Fruit fly (Drosophila melanogaster) whole organism, embryonic: ENCODE data around the gene CG8149.

Experiments used
- ATbp ChIP-seq: fragments of 200-800 bp; sonication (Bioruptor generic); optimal IDR thresholded peaks from 2 replicates; lab custom pipeline; 2017; ENCODE audit warnings: missing biosample characterization, mild to moderate bottlenecking, missing genetic modification characterization, missing genetic modification reagents
- Antp ChIP-seq: fragments of 200-800 bp; sonication (Bioruptor generic); optimal IDR thresholded peaks from 3 replicates; lab custom pipeline; 2016; ENCODE audit warnings: missing biosample characterization, missing genetic modification characterization
- Atf-2 ChIP-seq: fragments of 200-800 bp; sonication (Bioruptor generic); optimal IDR thresholded peaks from 2 replicates; lab custom pipeline; 2016; ENCODE audit warnings: missing biosample characterization, missing genetic modification characterization
- B-H2 ChIP-seq: fragments of 200-800 bp; sonication (Bioruptor generic); optimal IDR thresholded peaks from 2 replicates; lab custom pipeline; 2018; ENCODE audit warnings: missing biosample characterization, mild to moderate bottlenecking, missing genetic modification characterization
- CG10431 ChIP-seq: fragments of 200-800 bp; sonication (Bioruptor generic); optimal IDR thresholded peaks from 3 replicates; lab custom pipeline; 2018; ENCODE audit warnings: missing biosample characterization, mild to moderate bottlenecking, missing genetic modification characterization
- CG10959 ChIP-seq: fragments of 200-800 bp; sonication (Bioruptor generic); IDR thresholded peaks from 2 replicates; pipeline ENCODE4 v1.3.6; 2022; ENCODE audit warnings: missing biosample characterization, missing genetic modification characterization
- CG12155 ChIP-seq: fragments of 200-800 bp; sonication (Bioruptor generic); optimal IDR thresholded peaks from 3 replicates; lab custom pipeline; 2016; ENCODE audit warnings: missing biosample characterization, missing genetic modification characterization
- CG12769 ChIP-seq: fragments of 200-800 bp; sonication (Bioruptor generic); optimal IDR thresholded peaks from 2 replicates; lab custom pipeline; 2019; ENCODE audit warnings: missing biosample characterization, mild to moderate bottlenecking, missing genetic modification characterization, moderate library complexity
- CG12942 ChIP-seq: fragments of 200-800 bp; sonication (Bioruptor generic); optimal IDR thresholded peaks from 3 replicates; lab custom pipeline; 2016; ENCODE audit warnings: missing biosample characterization, missing genetic modification characterization
- CG14441 ChIP-seq: fragments of 200-800 bp; sonication (Bioruptor generic); IDR thresholded peaks from 2 replicates; pipeline ENCODE4 v1.3.6; 2022; ENCODE audit warnings: missing biosample characterization, missing genetic modification characterization
- CG15269 ChIP-seq: fragments of 200-800 bp; sonication (Bioruptor generic); optimal IDR thresholded peaks from 2 replicates; lab custom pipeline; 2018; ENCODE audit warnings: missing biosample characterization, mild to moderate bottlenecking, missing genetic modification characterization, moderate library complexity
- CG15479 ChIP-seq: fragments of 200-800 bp; sonication (Bioruptor generic); optimal IDR thresholded peaks from 3 replicates; lab custom pipeline; 2019; ENCODE audit warnings: missing biosample characterization, mild to moderate bottlenecking, missing genetic modification characterization, moderate library complexity
- CG2202 ChIP-seq: fragments of 200-800 bp; sonication (Bioruptor generic); optimal IDR thresholded peaks from 2 replicates; lab custom pipeline; 2018; ENCODE audit warnings: missing biosample characterization, mild to moderate bottlenecking, missing genetic modification characterization
- CG2678 ChIP-seq: fragments of 200-800 bp; sonication (Bioruptor generic); optimal IDR thresholded peaks from 3 replicates; lab custom pipeline; 2019; ENCODE audit warnings: missing biosample characterization, mild to moderate bottlenecking, missing genetic modification characterization, moderate library complexity
- CG2875 ChIP-seq: fragments of 200-800 bp; sonication (Bioruptor generic); optimal IDR thresholded peaks from 2 replicates; lab custom pipeline; 2017; ENCODE audit warnings: missing biosample characterization, mild to moderate bottlenecking, missing genetic modification characterization, missing genetic modification reagents
- CG30403 ChIP-seq: fragments of 200-800 bp; sonication (Bioruptor generic); optimal IDR thresholded peaks from 3 replicates; lab custom pipeline; 2016; ENCODE audit warnings: missing biosample characterization, missing genetic modification characterization
- CG3995 ChIP-seq: fragments of 200-800 bp; sonication (Bioruptor generic); optimal IDR thresholded peaks from 3 replicates; lab custom pipeline; 2016; ENCODE audit warnings: missing biosample characterization, missing genetic modification characterization
- CG4707 ChIP-seq: fragments of 200-800 bp; sonication (Bioruptor generic); optimal IDR thresholded peaks from 2 replicates; lab custom pipeline; 2018; ENCODE audit warnings: missing biosample characterization, mild to moderate bottlenecking, missing genetic modification characterization, moderate library complexity
- CG6854 ChIP-seq: fragments of 200-800 bp; sonication (Bioruptor generic); optimal IDR thresholded peaks from 3 replicates; lab custom pipeline; 2017; ENCODE audit warnings: missing biosample characterization, mild to moderate bottlenecking, missing genetic modification characterization
- CG7271 ChIP-seq: fragments of 200-800 bp; sonication (Bioruptor generic); optimal IDR thresholded peaks from 2 replicates; lab custom pipeline; 2018; ENCODE audit warnings: missing biosample characterization, mild to moderate bottlenecking, missing genetic modification characterization, moderate library complexity
- CG7786 ChIP-seq: fragments of 200-800 bp; sonication (Bioruptor generic); optimal IDR thresholded peaks from 2 replicates; lab custom pipeline; 2016; ENCODE audit warnings: missing biosample characterization, missing genetic modification characterization
- CG7928 ChIP-seq: fragments of 200-800 bp; sonication (Bioruptor generic); optimal IDR thresholded peaks from 2 replicates; lab custom pipeline; 2017; ENCODE audit warnings: missing biosample characterization, mild to moderate bottlenecking, missing genetic modification characterization
- CG8359 ChIP-seq: fragments of 200-800 bp; sonication (Bioruptor generic); optimal IDR thresholded peaks from 2 replicates; lab custom pipeline; 2017; ENCODE audit warnings: missing biosample characterization, mild to moderate bottlenecking, missing genetic modification characterization, borderline replicate concordance
- CTCF ChIP-seq: fragments of 200-800 bp; sonication (Bioruptor generic); optimal IDR thresholded peaks from 2 replicates; lab custom pipeline; 2017; ENCODE audit warnings: missing biosample characterization, mild to moderate bottlenecking, missing genetic modification characterization, moderate library complexity
- Fer3 ChIP-seq: fragments of 200-800 bp; sonication (Bioruptor generic); optimal IDR thresholded peaks from 2 replicates; lab custom pipeline; 2018; ENCODE audit warnings: missing biosample characterization, mild to moderate bottlenecking, missing genetic modification characterization, moderate library complexity
- HLHmδ ChIP-seq: fragments of 200-800 bp; sonication (Bioruptor generic); optimal IDR thresholded peaks from 2 replicates; lab custom pipeline; 2018; ENCODE audit warnings: missing biosample characterization, mild to moderate bottlenecking, missing genetic modification characterization, moderate library complexity
- Hr78 ChIP-seq, 2 experiments: fragments of 200-800 bp in 1 of 2; fragments of >200 bp in 1 of 2; sonication (Bioruptor generic) in 1 of 2; optimal IDR thresholded peaks; 2 replicates each; lab custom pipeline; 2017 to 2019; ENCODE audit warnings: missing biosample characterization in 2 of 2, missing genetic modification characterization in 2 of 2, mild to moderate bottlenecking in 1 of 2, moderate library complexity in 1 of 2
- Lpt ChIP-seq: fragments of >200 bp; optimal IDR thresholded peaks from 2 replicates; lab custom pipeline; 2018; ENCODE audit warnings: missing biosample characterization, missing genetic modification characterization
- PHDP ChIP-seq: fragments of 200-800 bp; sonication (Bioruptor generic); optimal IDR thresholded peaks from 3 replicates; lab custom pipeline; 2018; ENCODE audit warnings: missing biosample characterization, mild to moderate bottlenecking, missing genetic modification characterization, moderate library complexity
- Pdp1 ChIP-seq, 2 experiments: fragments of 200-800 bp; sonication (Bioruptor generic); optimal IDR thresholded peaks; 3 replicates each; lab custom pipeline; 2016; ENCODE audit warnings: missing biosample characterization in 2 of 2, missing genetic modification characterization in 2 of 2, mild to moderate bottlenecking in 1 of 2, moderate library complexity in 1 of 2
- Stat92E ChIP-seq, 3 experiments: fragments of >200 bp in 2 of 3; fragments of 200-800 bp in 1 of 3; sonication (Bioruptor generic) in 1 of 3; optimal IDR thresholded peaks; 2 replicates each; lab custom pipeline; 2017 to 2019; ENCODE audit warnings: missing biosample characterization in 3 of 3, missing genetic modification characterization in 3 of 3, mild to moderate bottlenecking in 1 of 3, moderate library complexity in 1 of 3
- Taf1 ChIP-seq: fragments of 200-800 bp; sonication (Bioruptor generic); IDR thresholded peaks from 2 replicates; pipeline ENCODE4 v1.3.6; 2022; ENCODE audit warnings: missing biosample characterization, missing genetic modification characterization
- az2 ChIP-seq: fragments of 200-800 bp; sonication (Bioruptor generic); optimal IDR thresholded peaks from 3 replicates; lab custom pipeline; 2016; ENCODE audit warnings: missing biosample characterization, missing genetic modification characterization
- bowl ChIP-seq: fragments of 200-800 bp; sonication (Bioruptor generic); IDR thresholded peaks from 2 replicates; pipeline ENCODE4 v1.3.6; 2022; ENCODE audit warnings: missing biosample characterization, missing genetic modification characterization
- croc ChIP-seq: fragments of 200-800 bp; sonication (Bioruptor generic); conservative IDR thresholded peaks from 3 replicates; pipeline ENCODE4 v1.3.6; 2022; ENCODE audit warnings: missing biosample characterization, missing genetic modification characterization
- disco-r ChIP-seq: fragments of 200-800 bp; sonication (Bioruptor generic); optimal IDR thresholded peaks from 2 replicates; lab custom pipeline; 2016; ENCODE audit warnings: missing biosample characterization, missing genetic modification characterization
- en ChIP-seq: fragments of 200-800 bp; sonication (Bioruptor generic); optimal IDR thresholded peaks from 2 replicates; lab custom pipeline; 2016; ENCODE audit warnings: missing biosample characterization, missing genetic modification characterization
- gsb ChIP-seq: fragments of 200-800 bp; sonication (Bioruptor generic); IDR thresholded peaks from 2 replicates; pipeline ENCODE4 v1.3.6; 2022; ENCODE audit warnings: missing biosample characterization, missing genetic modification characterization
- gsb-n ChIP-seq: fragments of 200-800 bp; sonication (Bioruptor generic); optimal IDR thresholded peaks from 3 replicates; lab custom pipeline; 2018; ENCODE audit warnings: missing biosample characterization, mild to moderate bottlenecking, missing genetic modification characterization
- ind ChIP-seq: fragments of 200-800 bp; sonication (Bioruptor generic); optimal IDR thresholded peaks from 3 replicates; lab custom pipeline; 2016; ENCODE audit warnings: missing biosample characterization, missing genetic modification characterization
- lola ChIP-seq, 3 experiments: fragments of >200 bp in 2 of 3; fragments of 200-800 bp in 1 of 3; sonication (Bioruptor generic) in 1 of 3; optimal IDR thresholded peaks; 2 replicates each; lab custom pipeline; 2017 to 2019; ENCODE audit warnings: missing biosample characterization in 3 of 3, missing genetic modification characterization in 3 of 3, mild to moderate bottlenecking in 1 of 3, moderate library complexity in 1 of 3
- nerfin-1 ChIP-seq: fragments of 200-800 bp; sonication (Bioruptor generic); optimal IDR thresholded peaks from 3 replicates; lab custom pipeline; 2019; ENCODE audit warnings: missing biosample characterization, mild to moderate bottlenecking, missing genetic modification characterization, moderate library complexity
- nerfin-2 ChIP-seq: fragments of 200-800 bp; sonication (Bioruptor generic); IDR thresholded peaks from 2 replicates; pipeline ENCODE4 v1.3.6; 2022; ENCODE audit warnings: missing biosample characterization, missing genetic modification characterization; ENCODE audit not compliant: partially characterized antibody
- nmo ChIP-seq: fragments of 200-800 bp; sonication (Bioruptor generic); optimal IDR thresholded peaks from 2 replicates; lab custom pipeline; 2018; ENCODE audit warnings: missing biosample characterization, mild to moderate bottlenecking, missing genetic modification characterization, moderate library complexity
- onecut ChIP-seq: fragments of 200-800 bp; sonication (Bioruptor generic); IDR thresholded peaks from 2 replicates; pipeline ENCODE4 v1.3.6; 2022; ENCODE audit warnings: missing biosample characterization, missing genetic modification characterization
- org-1 ChIP-seq: fragments of 200-800 bp; sonication (Bioruptor generic); optimal IDR thresholded peaks from 2 replicates; lab custom pipeline; 2017; ENCODE audit warnings: missing biosample characterization, missing genetic modification characterization
- pho ChIP-seq: fragments of 200-800 bp; sonication (Bioruptor generic); optimal IDR thresholded peaks from 2 replicates; lab custom pipeline; 2016; ENCODE audit warnings: missing biosample characterization, missing genetic modification characterization
- sc ChIP-seq, 3 experiments: fragments of >200 bp in 2 of 3; fragments of 200-800 bp in 1 of 3; sonication (Bioruptor generic) in 1 of 3; optimal IDR thresholded peaks; 2 replicates in 2 of 3; 3 replicates in 1 of 3; lab custom pipeline; 2017; ENCODE audit warnings: mild to moderate bottlenecking in 1 of 3, missing biosample characterization in 1 of 3, missing genetic modification characterization in 1 of 3, missing genetic modification reagents in 1 of 3
- trem ChIP-seq: fragments of 200-800 bp; optimal IDR thresholded peaks from 3 replicates; lab custom pipeline; 2019; ENCODE audit warnings: missing biosample characterization, mild to moderate bottlenecking, missing genetic modification characterization, moderate library complexity

CG8149 gene

DNA sequence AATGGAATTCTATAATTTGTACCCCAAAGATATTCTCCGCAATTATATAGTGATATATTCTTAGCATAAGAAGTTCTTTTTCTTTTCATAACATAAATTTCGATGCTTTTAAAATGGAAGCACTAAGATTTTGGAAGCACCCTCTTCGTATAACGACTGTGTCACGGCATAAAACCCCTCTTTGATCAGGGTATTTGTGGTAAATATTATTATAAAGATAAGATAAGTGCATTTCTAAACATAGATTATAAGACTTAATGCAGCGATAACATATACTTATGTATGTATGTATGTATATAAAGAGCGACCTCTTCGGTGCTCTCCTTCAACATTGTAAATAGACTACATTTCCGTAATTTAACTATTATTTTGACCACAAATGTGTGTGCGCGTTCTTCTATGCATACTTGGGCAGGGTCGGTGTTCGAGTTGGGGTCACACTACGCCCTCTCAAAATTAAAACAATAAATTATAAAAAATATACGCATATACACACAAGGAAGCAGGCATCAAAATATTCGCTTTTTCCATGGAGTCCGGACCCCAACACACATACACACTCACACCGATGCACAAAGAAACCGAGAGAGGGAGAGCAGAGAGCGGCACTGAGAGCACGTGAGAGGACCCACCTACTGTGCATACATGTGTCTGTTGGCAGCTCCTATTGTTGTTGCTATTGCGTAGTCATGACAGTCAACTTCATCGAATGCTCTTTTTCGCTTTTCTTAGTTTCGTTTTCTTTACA is 46.0 kb downstream of the CG8149 start:
- TF ChIP-seq az2 = no peak
- no peak for TF ChIP-seq CG6854
- no peak for TF ChIP-seq CG7928 (GFP tag; lab: Kevin White, UChicago)
- peak; percentile 1 for TF ChIP-seq PHDP
- TF ChIP-seq CG12942 (GFP tag; lab: Kevin White, UChicago) = no peak
- TF ChIP-seq sc (optimal IDR thresholded peaks at IDR 0.05; lab: Kevin White, UChicago) = no peak
- no peak for TF ChIP-seq sc (GFP tag; optimal IDR thresholded peaks at IDR 0.05; lab: Kevin White, UChicago)
- no peak for TF ChIP-seq gsb (GFP tag; lab: Robert Waterston, UW)
- TF ChIP-seq pho (GFP tag; lab: Kevin White, UChicago) = no peak
- peak; percentile 41 for TF ChIP-seq CG15479 (GFP tag; lab: Kevin White, UChicago)
- no peak for TF ChIP-seq CG30403 (GFP tag; lab: Kevin White, UChicago)
- TF ChIP-seq CG12769 (tag; lab: Kevin White, UChicago) = no peak
- TF ChIP-seq lola (GFP tag; optimal IDR thresholded peaks at IDR 0.05; lab: Kevin White, UChicago) = no peak
- no peak for TF ChIP-seq disco-r (GFP tag; lab: Kevin White, UChicago)
- TF ChIP-seq CG7786 (GFP tag; lab: Kevin White, UChicago) = no peak
- TF ChIP-seq Stat92E (GFP tag; optimal IDR thresholded peaks at IDR 0.05; lab: Kevin White, UChicago) = no peak
- TF ChIP-seq CG8359 (GFP tag; lab: Kevin White, UChicago) = no peak
- TF ChIP-seq CG2202 (tag; lab: Kevin White, UChicago) = peak; percentile 22
- TF ChIP-seq B-H2 (GFP tag; lab: Kevin White, UChicago) = peak; percentile 45
- TF ChIP-seq CG7271 (tag; lab: Kevin White, UChicago) = no peak
- TF ChIP-seq CG10959 (GFP tag; lab: Robert Waterston, UW) = no peak
- peak; percentile 4 for TF ChIP-seq onecut (GFP tag; lab: Robert Waterston, UW)
- TF ChIP-seq Atf-2 (GFP tag; lab: Kevin White, UChicago) = no peak
- no peak for TF ChIP-seq CG12155 (GFP tag; lab: Kevin White, UChicago)
- TF ChIP-seq trem = peak; percentile 7
- peak; percentile 27 for TF ChIP-seq CG15269 (tag; lab: Kevin White, UChicago)
- TF ChIP-seq Fer3 (tag; lab: Kevin White, UChicago) = no peak
- peak; percentile 12 for TF ChIP-seq CG2875 (GFP tag; lab: Kevin White, UChicago)
- TF ChIP-seq CG10431 (GFP tag; lab: Kevin White, UChicago) = no peak
- no peak for TF ChIP-seq croc (GFP tag; lab: Robert Waterston, UW)
- TF ChIP-seq HLHmδ (GFP tag; lab: Kevin White, UChicago) = peak; percentile 41
- no peak for TF ChIP-seq CTCF
- no peak for TF ChIP-seq Antp (GFP tag; lab: Kevin White, UChicago)
- TF ChIP-seq bowl (GFP tag; lab: Robert Waterston, UW) = no peak
- TF ChIP-seq gsb-n (tag; lab: Kevin White, UChicago) = no peak
- peak in 1 of 2 experiments; percentile 80 for TF ChIP-seq Hr78 (GFP tag; optimal IDR thresholded peaks at IDR 0.05; lab: Kevin White, UChicago)
- no peak for TF ChIP-seq en (GFP tag; lab: Kevin White, UChicago)
- no peak for TF ChIP-seq Lpt
- no peak for TF ChIP-seq CG4707 (GFP tag; lab: Kevin White, UChicago)
- peak; percentile 27 for TF ChIP-seq ATbp (GFP tag; lab: Kevin White, UChicago)
- TF ChIP-seq Taf1 (GFP tag; lab: Robert Waterston, UW) = no peak
- no peak for TF ChIP-seq CG3995 (GFP tag; lab: Kevin White, UChicago)
- peak in 1 of 2 experiments; percentile 63 for TF ChIP-seq Pdp1 (GFP tag; optimal IDR thresholded peaks at IDR 0.05; lab: Kevin White, UChicago)
- TF ChIP-seq nmo (GFP tag; lab: Kevin White, UChicago) = no peak
- TF ChIP-seq org-1 (GFP tag; lab: Kevin White, UChicago) = no peak
- TF ChIP-seq CG2678 (tag; lab: Kevin White, UChicago) = peak; percentile 13
- TF ChIP-seq CG14441 (GFP tag; lab: Robert Waterston, UW) = no peak
- no peak for TF ChIP-seq nerfin-2
- no peak for TF ChIP-seq ind (GFP tag; lab: Kevin White, UChicago)
- peak; percentile 25 for TF ChIP-seq nerfin-1 (tag; lab: Kevin White, UChicago)
